Fruit fly (Drosophila melanogaster): ENCODE data around the gene CG6685.

CG6685 gene

DNA sequence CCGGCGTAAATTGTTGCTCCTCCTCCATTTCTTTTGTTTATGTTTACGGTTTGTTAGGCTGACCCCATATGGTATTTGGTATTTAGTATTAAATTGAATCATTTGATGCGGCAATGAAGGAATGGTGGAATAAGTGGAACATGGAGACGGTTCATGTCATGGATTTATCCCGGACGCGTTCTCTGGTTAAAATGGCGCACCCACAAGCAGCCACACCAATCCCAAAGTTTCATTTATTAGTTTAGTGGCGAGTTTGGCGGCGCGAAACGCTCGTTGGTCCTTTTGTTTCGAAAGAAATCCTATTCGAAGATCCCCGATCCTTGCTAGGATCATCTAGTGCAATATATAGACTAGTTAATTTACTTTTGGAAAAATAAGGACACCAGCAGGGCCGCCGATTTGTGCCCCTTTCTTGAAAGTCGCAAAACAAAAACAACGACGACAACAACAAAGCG is at the start of gene CG6685, which contains the start of gene Dronc:
TSS of gene CG6685 (minus strand) at position 51 of the 455 bp plus-strand sequence.
TSS of gene Dronc (plus strand) at position 213 of the 455 bp plus-strand sequence.
- TF ChIP-seq CG8478 (optimal IDR thresholded peaks at IDR 0.05) (no peak), psq (optimal IDR thresholded peaks at IDR 0.05) (no peak), EcR (GFP tag; optimal IDR thresholded peaks at IDR 0.05) (no peak), pan (optimal IDR thresholded peaks at IDR 0.05) (no peak), Dll (optimal IDR thresholded peaks at IDR 0.05) (no peak), usp (GFP tag; optimal IDR thresholded peaks at IDR 0.05) (no peak)

DNA sequence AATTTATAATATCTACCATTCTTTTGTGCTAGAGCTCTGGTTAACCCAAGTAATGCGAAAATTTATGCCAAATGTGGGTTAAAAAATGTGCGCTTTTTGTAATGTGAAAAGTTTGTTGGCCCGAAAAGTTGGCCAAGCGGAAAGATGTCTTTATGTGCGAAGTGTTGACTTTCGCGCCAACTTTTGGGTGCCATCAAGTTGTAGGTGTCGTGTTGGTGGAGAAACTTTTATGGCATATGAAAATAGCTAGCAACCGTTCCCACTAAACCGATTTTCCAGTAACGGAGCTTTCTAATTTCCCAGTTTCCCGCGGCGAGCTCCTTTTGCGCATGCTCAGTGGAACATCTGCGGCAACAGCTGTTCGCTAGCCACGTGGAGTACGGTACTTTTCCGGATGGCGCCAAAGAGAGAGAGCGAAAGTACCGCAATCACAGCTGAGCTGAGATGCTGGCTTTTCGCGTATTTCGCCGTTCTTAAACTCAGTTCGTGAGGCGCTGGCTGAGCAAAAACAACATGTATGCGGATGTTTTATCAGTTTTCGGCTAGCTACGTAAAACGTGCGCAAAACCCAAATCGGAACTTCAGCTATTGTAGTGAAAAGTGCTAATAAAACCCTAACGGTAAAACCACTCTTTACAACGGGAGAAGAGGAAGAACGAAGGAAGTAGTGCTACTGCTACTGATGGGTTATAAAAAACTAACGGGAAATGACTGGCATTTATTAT is 6.2 kb upstream of the CG6685 start, which contains the start of gene dpr6:
TSS of gene dpr6 (plus strand) at position 480 of the 725 bp plus-strand sequence.
- TF ChIP-seq EcR (GFP tag; optimal IDR thresholded peaks at IDR 0.05), result no peak
- no peak for TF ChIP-seq CG8478 (optimal IDR thresholded peaks at IDR 0.05)
- TF ChIP-seq Dll (optimal IDR thresholded peaks at IDR 0.05), result no peak
- TF ChIP-seq psq (optimal IDR thresholded peaks at IDR 0.05), result no peak
- no peak for TF ChIP-seq pan (optimal IDR thresholded peaks at IDR 0.05)
- TF ChIP-seq usp (GFP tag; optimal IDR thresholded peaks at IDR 0.05), result no peak

DNA sequence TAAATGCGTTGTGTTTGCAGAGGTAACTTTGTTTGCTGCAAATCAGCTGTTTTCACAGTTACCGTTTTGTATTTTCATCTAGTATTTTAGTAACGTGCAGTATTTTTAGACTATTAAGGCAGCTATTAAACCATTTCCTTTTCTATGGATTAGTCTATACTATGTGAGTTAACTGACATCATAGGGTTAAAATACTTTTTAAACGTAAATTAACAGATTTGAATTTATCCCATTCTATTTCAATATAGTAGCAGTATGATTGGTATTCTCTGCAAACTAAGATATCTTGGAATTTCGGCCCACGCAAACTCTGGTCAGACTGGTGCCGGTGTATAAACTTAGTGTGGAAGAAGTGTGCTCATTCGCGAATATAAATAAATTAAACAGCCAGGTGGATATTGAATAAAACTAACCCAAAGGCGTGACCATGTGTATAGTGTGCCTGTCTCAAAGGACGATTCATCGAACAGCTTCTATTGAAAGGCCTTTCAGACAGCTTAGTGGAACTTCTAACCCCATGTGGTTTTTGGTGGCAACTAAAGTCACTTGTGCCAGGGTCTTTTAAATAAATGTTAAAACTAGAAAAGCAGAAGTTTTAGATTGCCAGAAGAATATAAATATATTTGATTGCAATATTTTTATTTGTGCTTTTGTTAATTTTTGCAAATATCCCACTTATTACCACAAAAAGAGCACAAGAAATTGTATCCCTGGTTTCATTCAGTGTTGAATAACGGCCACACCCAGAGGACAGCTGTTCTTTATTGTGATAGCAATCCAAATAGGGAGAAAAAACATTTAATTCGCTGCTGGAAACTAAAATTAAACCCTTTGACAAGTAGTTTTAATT is 4.1 kb upstream of the CG6685 start, which contains the start of the genes CG6674, CG42455 and vnc:
TSS of gene CG6674 (minus strand) at position 48 of the 850 bp plus-strand sequence.
TSS of gene CG42455 (plus strand) at position 306 of the 850 bp plus-strand sequence.
TSS of gene vnc (plus strand) at position 306 of the 850 bp plus-strand sequence.
- TF ChIP-seq Dll (optimal IDR thresholded peaks at IDR 0.05), result no peak
- TF ChIP-seq EcR (GFP tag; optimal IDR thresholded peaks at IDR 0.05), result no peak
- TF ChIP-seq psq (optimal IDR thresholded peaks at IDR 0.05), result no peak
- no peak for TF ChIP-seq usp (GFP tag; optimal IDR thresholded peaks at IDR 0.05)
- TF ChIP-seq pan (optimal IDR thresholded peaks at IDR 0.05), result no peak
- TF ChIP-seq CG8478 (optimal IDR thresholded peaks at IDR 0.05), result no peak

dm6 chr3L:9969158-9969557 is 1.0 kb upstream of the CG6685 start:
- TF ChIP-seq EcR (GFP tag; optimal IDR thresholded peaks at IDR 0.05) (peak; percentile 0 to 68), psq (optimal IDR thresholded peaks at IDR 0.05) (no peak)

DNA sequence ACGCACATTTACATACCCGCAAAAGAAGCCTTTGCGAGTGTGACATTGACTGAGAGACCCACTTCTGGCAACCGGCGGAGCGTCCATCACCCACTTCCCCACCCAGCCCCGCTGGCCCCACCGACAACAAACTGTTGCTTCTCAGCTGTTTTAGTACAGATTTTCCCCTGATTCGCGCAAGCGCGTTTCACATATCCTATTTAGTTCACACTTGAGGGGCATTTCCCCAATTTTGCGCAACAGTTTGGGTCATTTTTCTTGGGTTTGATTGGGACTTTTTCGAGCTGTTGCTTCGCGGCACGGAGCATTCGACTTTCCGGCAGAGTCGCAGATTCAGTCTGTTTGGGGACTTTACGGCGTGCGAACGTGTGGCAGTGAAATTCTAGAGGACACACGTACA is 40.9 kb downstream of the CG6685 start:
- no peak for TF ChIP-seq psq (optimal IDR thresholded peaks at IDR 0.05)
- no peak for TF ChIP-seq CG8478 (optimal IDR thresholded peaks at IDR 0.05)

Measured in whole organism.